Fruit fly (Drosophila melanogaster) whole organism, embryonic: ENCODE results near the gene Kat60.
A peak's percentile ranks its signal among the peaks of the same experiment; 100 is the strongest.

Experiments
- BEAF-32 ChIP-seq: fragments of 200-800 bp; sonication (Bioruptor generic); optimal IDR thresholded peaks from 3 replicates; lab custom pipeline; 2017; ENCODE audit warnings: missing biosample characterization, missing genetic modification characterization, mild to moderate bottlenecking, moderate library complexity, missing genetic modification reagents
- CG13775 ChIP-seq: fragments of 200-800 bp; sonication (Bioruptor generic); optimal IDR thresholded peaks from 3 replicates; lab custom pipeline; 2017; ENCODE audit warnings: missing biosample characterization, mild to moderate bottlenecking, missing genetic modification characterization
- CG14014 ChIP-seq: fragments of 200-800 bp; sonication (Bioruptor generic); IDR thresholded peaks from 2 replicates; pipeline ENCODE4 v1.3.6; 2022; ENCODE audit warnings: missing biosample characterization, missing genetic modification characterization
- CG14050 ChIP-seq: fragments of 200-800 bp; sonication (Bioruptor generic); IDR thresholded peaks from 3 replicates; pipeline ENCODE4 v1.3.6; 2022; ENCODE audit warnings: missing biosample characterization, missing genetic modification characterization
- CG16779 ChIP-seq: fragments of 200-800 bp; sonication (Bioruptor generic); IDR thresholded peaks from 2 replicates; pipeline ENCODE4 v1.3.6; 2022; ENCODE audit warnings: missing biosample characterization, missing genetic modification characterization
- CG17802 ChIP-seq: fragments of 200-800 bp; sonication (Bioruptor generic); optimal IDR thresholded peaks from 2 replicates; lab custom pipeline; 2018; ENCODE audit warnings: missing biosample characterization, mild to moderate bottlenecking, missing genetic modification characterization, moderate library complexity
- CG18764 ChIP-seq: fragments of 200-800 bp; sonication (Bioruptor generic); optimal IDR thresholded peaks from 3 replicates; lab custom pipeline; 2016; ENCODE audit warnings: missing biosample characterization, missing genetic modification characterization
- CG2199 ChIP-seq: fragments of 200-800 bp; sonication (Bioruptor generic); IDR thresholded peaks from 3 replicates; pipeline ENCODE4 v1.3.6; 2022; ENCODE audit warnings: missing biosample characterization, missing genetic modification characterization
- CG30020 ChIP-seq: fragments of 200-800 bp; optimal IDR thresholded peaks from 2 replicates; lab custom pipeline; 2019; ENCODE audit warnings: missing biosample characterization, mild to moderate bottlenecking, missing genetic modification characterization, moderate library complexity
- CG3838 ChIP-seq: fragments of 200-800 bp; sonication (Bioruptor generic); optimal IDR thresholded peaks from 3 replicates; lab custom pipeline; 2016; ENCODE audit warnings: missing biosample characterization, missing genetic modification characterization
- CG3995 ChIP-seq: fragments of 200-800 bp; sonication (Bioruptor generic); optimal IDR thresholded peaks from 3 replicates; lab custom pipeline; 2016; ENCODE audit warnings: missing biosample characterization, missing genetic modification characterization
- CG5953 ChIP-seq: fragments of 200-800 bp; sonication (Bioruptor generic); IDR thresholded peaks from 2 replicates; pipeline ENCODE4 v1.3.6; 2022; ENCODE audit warnings: missing biosample characterization, missing genetic modification characterization
- CG6791 ChIP-seq: fragments of 200-800 bp; sonication (Bioruptor generic); IDR thresholded peaks from 3 replicates; pipeline ENCODE4 v1.3.6; 2022; ENCODE audit warnings: missing biosample characterization, missing genetic modification characterization; ENCODE audit not compliant: partially characterized antibody
- CG7357 ChIP-seq: fragments of 200-800 bp; sonication (Bioruptor generic); IDR thresholded peaks from 3 replicates; pipeline ENCODE4 v1.3.6; 2022; ENCODE audit warnings: missing biosample characterization, missing genetic modification characterization
- CG7745 ChIP-seq: fragments of 200-800 bp; sonication (Bioruptor generic); optimal IDR thresholded peaks from 2 replicates; lab custom pipeline; 2018; ENCODE audit warnings: missing biosample characterization, mild to moderate bottlenecking, missing genetic modification characterization, moderate library complexity
- D19B ChIP-seq: fragments of 200-800 bp; sonication (Bioruptor generic); optimal IDR thresholded peaks from 2 replicates; lab custom pipeline; 2017; ENCODE audit warnings: missing biosample characterization, mild to moderate bottlenecking, missing genetic modification characterization
- Dfd ChIP-seq, 2 experiments: fragments of >200 bp; optimal IDR thresholded peaks; 2 replicates each; lab custom pipeline; 2017; ENCODE audit warnings: missing biosample characterization in 2 of 2, missing genetic modification characterization in 2 of 2
- Dp ChIP-seq: fragments of 200-800 bp; sonication (Bioruptor generic); optimal IDR thresholded peaks from 2 replicates; lab custom pipeline; 2018; ENCODE audit warnings: missing biosample characterization, mild to moderate bottlenecking, missing genetic modification characterization, moderate library complexity
- Drgx ChIP-seq: fragments of 200-800 bp; sonication (Bioruptor generic); IDR thresholded peaks from 2 replicates; pipeline ENCODE4 v1.3.6; 2022; ENCODE audit warnings: missing biosample characterization, missing genetic modification characterization
- Eip74EF ChIP-seq, 2 experiments: fragments of 200-800 bp in 1 of 2; fragments of >200 bp in 1 of 2; sonication (Bioruptor generic) in 1 of 2; optimal IDR thresholded peaks; 2 replicates each; lab custom pipeline; 2017 to 2019; ENCODE audit warnings: missing biosample characterization in 2 of 2, missing genetic modification characterization in 2 of 2, mild to moderate bottlenecking in 1 of 2, moderate library complexity in 1 of 2
- Elba2 ChIP-seq: fragments of 200-800 bp; sonication (Bioruptor generic); optimal IDR thresholded peaks from 3 replicates; lab custom pipeline; 2016; ENCODE audit warnings: missing biosample characterization, missing genetic modification characterization
- H2.0 ChIP-seq: fragments of 200-800 bp; sonication (Bioruptor generic); IDR thresholded peaks from 2 replicates; pipeline ENCODE4 v1.3.6; 2022; ENCODE audit warnings: missing biosample characterization, missing genetic modification characterization
- HLH3B ChIP-seq: fragments of 200-800 bp; sonication (Bioruptor generic); IDR thresholded peaks from 2 replicates; pipeline ENCODE4 v1.3.6; 2022; ENCODE audit warnings: missing biosample characterization, missing genetic modification characterization
- HmgZ ChIP-seq: fragments of 200-800 bp; sonication (Bioruptor generic); optimal IDR thresholded peaks from 2 replicates; lab custom pipeline; 2018; ENCODE audit warnings: missing biosample characterization, mild to moderate bottlenecking, missing genetic modification characterization
- MESR4 ChIP-seq: fragments of 200-800 bp; sonication (Bioruptor generic); optimal IDR thresholded peaks from 2 replicates; lab custom pipeline; 2018; ENCODE audit warnings: missing biosample characterization, mild to moderate bottlenecking, missing genetic modification characterization, moderate library complexity
- Myb ChIP-seq: fragments of 200-800 bp; sonication (Bioruptor generic); optimal IDR thresholded peaks from 2 replicates; lab custom pipeline; 2016; ENCODE audit warnings: missing biosample characterization, missing genetic modification characterization
- Six4 ChIP-seq: fragments of 200-800 bp; sonication (Bioruptor generic); optimal IDR thresholded peaks from 2 replicates; lab custom pipeline; 2016; ENCODE audit warnings: missing biosample characterization, missing genetic modification characterization
- Sox100B ChIP-seq: fragments of 200-800 bp; sonication (Bioruptor generic); optimal IDR thresholded peaks from 3 replicates; lab custom pipeline; 2018; ENCODE audit warnings: missing biosample characterization, mild to moderate bottlenecking, missing genetic modification characterization
- Vsx1 ChIP-seq: fragments of 200-800 bp; sonication (Bioruptor generic); optimal IDR thresholded peaks from 2 replicates; lab custom pipeline; 2017; ENCODE audit warnings: missing biosample characterization, mild to moderate bottlenecking, missing genetic modification characterization, missing genetic modification reagents
- abd-A ChIP-seq: fragments of 200-800 bp; sonication (Bioruptor generic); optimal IDR thresholded peaks from 3 replicates; lab custom pipeline; 2019; ENCODE audit warnings: missing biosample characterization, mild to moderate bottlenecking, missing genetic modification characterization, moderate library complexity
- bbx ChIP-seq: fragments of 200-800 bp; sonication (Bioruptor generic); IDR thresholded peaks from 2 replicates; pipeline ENCODE4 v1.3.6; 2022; ENCODE audit warnings: missing biosample characterization, missing genetic modification characterization; ENCODE audit not compliant: partially characterized antibody
- da ChIP-seq: fragments of 200-800 bp; sonication (Bioruptor generic); optimal IDR thresholded peaks from 2 replicates; lab custom pipeline; 2016; ENCODE audit warnings: missing biosample characterization, missing genetic modification characterization
- exex ChIP-seq: fragments of 200-800 bp; sonication (Bioruptor generic); optimal IDR thresholded peaks from 4 replicates; lab custom pipeline; 2018; ENCODE audit warnings: missing biosample characterization, mild to moderate bottlenecking, missing genetic modification characterization, moderate library complexity
- gfzf ChIP-seq: fragments of 200-800 bp; sonication (Bioruptor generic); optimal IDR thresholded peaks from 2 replicates; lab custom pipeline; 2016; ENCODE audit warnings: missing biosample characterization, mild to moderate bottlenecking, missing genetic modification characterization, moderate library complexity
- grn ChIP-seq: fragments of 200-800 bp; sonication (Bioruptor generic); optimal IDR thresholded peaks from 3 replicates; lab custom pipeline; 2017; ENCODE audit warnings: missing biosample characterization, missing genetic modification characterization
- hbn ChIP-seq: fragments of 200-800 bp; sonication (Bioruptor generic); IDR thresholded peaks from 2 replicates; pipeline ENCODE4 v1.3.6; 2022; ENCODE audit warnings: missing biosample characterization, missing genetic modification characterization; ENCODE audit not compliant: partially characterized antibody
- knrl ChIP-seq: fragments of 200-800 bp; sonication (Bioruptor generic); IDR thresholded peaks from 3 replicates; pipeline ENCODE4 v1.3.6; 2022; ENCODE audit warnings: missing biosample characterization, missing genetic modification characterization; ENCODE audit not compliant: partially characterized antibody
- mirr ChIP-seq: fragments of 200-800 bp; sonication (Bioruptor generic); optimal IDR thresholded peaks from 3 replicates; lab custom pipeline; 2018; ENCODE audit warnings: missing biosample characterization, mild to moderate bottlenecking, missing genetic modification characterization
- mld ChIP-seq: fragments of 200-800 bp; sonication (Bioruptor generic); IDR thresholded peaks from 3 replicates; pipeline ENCODE4 v1.3.6; 2022; ENCODE audit warnings: missing biosample characterization, missing genetic modification characterization; ENCODE audit not compliant: partially characterized antibody
- prd ChIP-seq, 3 experiments: fragments of >200 bp in 2 of 3; fragments of 200-800 bp in 1 of 3; sonication (Bioruptor generic) in 1 of 3; optimal IDR thresholded peaks in 2 of 3; IDR thresholded peaks in 1 of 3; 2 replicates in 2 of 3; 3 replicates in 1 of 3; pipeline versions ENCODE4 v1.3.6 to Lab custom; 2017 to 2022; ENCODE audit warnings: missing biosample characterization in 1 of 3, missing genetic modification characterization in 1 of 3
- pzg ChIP-seq: fragments of 200-800 bp; sonication (Bioruptor generic); optimal IDR thresholded peaks from 3 replicates; lab custom pipeline; 2018; ENCODE audit warnings: missing biosample characterization, mild to moderate bottlenecking, missing genetic modification characterization, moderate library complexity
- repo ChIP-seq: fragments of 200-800 bp; sonication (Bioruptor generic); optimal IDR thresholded peaks from 2 replicates; lab custom pipeline; 2016; ENCODE audit warnings: missing biosample characterization, missing genetic modification characterization
- salm ChIP-seq: fragments of 200-800 bp; sonication (Bioruptor generic); optimal IDR thresholded peaks from 2 replicates; lab custom pipeline; 2018; ENCODE audit warnings: missing biosample characterization, mild to moderate bottlenecking, missing genetic modification characterization
- sob ChIP-seq: fragments of 200-800 bp; sonication (Bioruptor generic); IDR thresholded peaks from 2 replicates; pipeline ENCODE4 v1.3.6; 2022; ENCODE audit warnings: missing biosample characterization, missing genetic modification characterization
- ssp ChIP-seq: fragments of 200-800 bp; sonication (Bioruptor generic); IDR thresholded peaks from 2 replicates; pipeline ENCODE4 v1.3.6; 2022; ENCODE audit warnings: missing biosample characterization, missing genetic modification characterization
- sug ChIP-seq: fragments of 200-800 bp; optimal IDR thresholded peaks from 2 replicates; lab custom pipeline; 2019; ENCODE audit warnings: missing biosample characterization, mild to moderate bottlenecking, missing genetic modification characterization, moderate library complexity
- unpg ChIP-seq: fragments of 200-800 bp; sonication (Bioruptor generic); optimal IDR thresholded peaks from 3 replicates; lab custom pipeline; 2018; ENCODE audit warnings: missing biosample characterization, mild to moderate bottlenecking, missing genetic modification characterization, moderate library complexity
- vvl ChIP-seq: fragments of 200-800 bp; sonication (Bioruptor generic); IDR thresholded peaks from 2 replicates; pipeline ENCODE4 v1.3.6; 2022; ENCODE audit warnings: missing biosample characterization, missing genetic modification characterization
- wek ChIP-seq: fragments of 200-800 bp; sonication (Bioruptor generic); optimal IDR thresholded peaks from 3 replicates; lab custom pipeline; 2018; ENCODE audit warnings: missing biosample characterization, mild to moderate bottlenecking, missing genetic modification characterization, moderate library complexity
- zen2 ChIP-seq: fragments of 200-800 bp; sonication (Bioruptor generic); IDR thresholded peaks from 3 replicates; pipeline ENCODE4 v1.3.6; 2022; ENCODE audit warnings: missing biosample characterization, missing genetic modification characterization; ENCODE audit not compliant: partially characterized antibody

Kat60 gene

DNA sequence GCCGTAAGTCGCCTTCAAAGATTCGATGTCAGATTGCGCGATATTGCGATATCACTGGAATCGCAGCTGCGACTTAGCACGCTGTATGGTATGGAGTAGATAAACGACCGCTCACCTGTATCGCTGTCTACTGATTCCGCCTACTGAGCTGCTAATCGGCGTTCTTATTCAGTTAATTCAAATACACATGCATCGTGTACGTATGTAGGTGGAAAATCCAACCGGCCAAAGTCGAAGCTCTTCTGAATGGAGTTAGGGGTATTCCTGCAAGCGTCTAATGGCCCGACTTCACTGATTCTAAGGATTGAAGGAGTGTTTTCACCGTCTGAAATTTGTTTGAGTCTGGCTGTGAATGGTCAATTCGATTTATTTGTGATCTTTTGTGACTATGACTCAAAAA is 8.9 kb downstream of the Kat60 start, which contains the start of gene CG2604 (continued):
- no peak for TF ChIP-seq knrl
- TF ChIP-seq CG16779 (GFP tag; lab: Robert Waterston, UW) = no peak
- TF ChIP-seq mld (GFP tag; lab: Robert Waterston, UW) = no peak
- no peak for TF ChIP-seq unpg
- TF ChIP-seq Drgx (GFP tag; lab: Robert Waterston, UW) = peak; percentile 50
- peak; percentile 49 for TF ChIP-seq exex (tag; lab: Kevin White, UChicago)
- peak; percentile 82 for TF ChIP-seq grn (GFP tag; lab: Kevin White, UChicago)
- no peak for TF ChIP-seq CG14014 (GFP tag; lab: Robert Waterston, UW)
- TF ChIP-seq Dfd (GFP tag; optimal IDR thresholded peaks at IDR 0.05; lab: Kevin White, UChicago) = peak in 1 of 2 experiments; percentile 28
- peak; percentile 45 for TF ChIP-seq pzg (GFP tag; lab: Kevin White, UChicago)
- peak; percentile 31 for TF ChIP-seq mirr
- peak; percentile 55 for TF ChIP-seq CG17802 (tag; lab: Kevin White, UChicago)
- TF ChIP-seq H2.0 (GFP tag; lab: Robert Waterston, UW) = no peak
- peak; percentile 94 for TF ChIP-seq ssp
- TF ChIP-seq CG30020 (tag; lab: Kevin White, UChicago) = peak; percentile 79
- peak; percentile 23 for TF ChIP-seq sug (tag; lab: Kevin White, UChicago)
- peak; percentile 10 for TF ChIP-seq HmgZ
- TF ChIP-seq CG7357 (GFP tag; lab: Robert Waterston, UW) = peak; percentile 92
- no peak for TF ChIP-seq da
- TF ChIP-seq Elba2 (GFP tag; lab: Kevin White, UChicago) = peak; percentile 50
- 0 out of 2 replicates have a peak, but pooled peaks have one; percentile 13 for TF ChIP-seq sob (GFP tag; lab: Robert Waterston, UW)
- TF ChIP-seq Six4 (GFP tag; lab: Kevin White, UChicago) = no peak
- TF ChIP-seq Eip74EF (GFP tag; optimal IDR thresholded peaks at IDR 0.05; lab: Kevin White, UChicago) = peak in 1 of 2 experiments; percentile 57
- TF ChIP-seq BEAF-32 (GFP tag; lab: Kevin White, UChicago) = peak; percentile 2
- TF ChIP-seq gfzf (GFP tag; lab: Kevin White, UChicago) = peak; percentile 31
- 0 out of 3 replicates have a peak, but pooled peaks have one; percentile 28 for TF ChIP-seq CG2199
- no peak for TF ChIP-seq Vsx1 (GFP tag; lab: Kevin White, UChicago)
- TF ChIP-seq CG5953 = no peak
- TF ChIP-seq wek (GFP tag; lab: Kevin White, UChicago) = peak; percentile 87
- TF ChIP-seq Myb (GFP tag; lab: Kevin White, UChicago) = peak; percentile 23
- TF ChIP-seq, all 482 proteins: peak for 31

DNA sequence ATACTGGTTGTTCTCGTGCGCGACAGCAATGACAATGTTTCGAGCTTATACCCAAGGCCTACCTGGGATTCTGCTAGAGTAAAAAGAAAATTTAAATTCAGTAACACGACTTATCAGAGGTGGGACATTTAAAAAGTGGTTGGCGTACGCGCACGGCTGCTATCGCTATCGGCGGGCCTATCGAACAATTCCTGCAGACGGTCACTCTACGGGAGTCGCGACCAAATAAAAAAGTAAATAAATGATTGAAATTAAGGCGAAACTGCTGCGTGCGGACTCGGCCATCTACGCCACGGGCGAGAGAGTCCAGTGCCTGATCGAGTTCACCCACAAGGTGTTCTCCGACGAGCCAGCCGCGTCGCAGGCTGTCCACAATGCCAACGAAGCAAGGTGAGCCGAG is 12.5 kb downstream of the Kat60 start, which contains the start of the genes Prosbeta2R2 and CG1116:
TSS of gene Prosbeta2R2 (minus strand) at position 63 of the 400 bp plus-strand sequence.
TSS of gene CG1116 (plus strand) at position 192 of the 400 bp plus-strand sequence.
- TF ChIP-seq repo (GFP tag; lab: Kevin White, UChicago) = no peak
- TF ChIP-seq CG14050 (GFP tag; lab: Robert Waterston, UW) = no peak
- TF ChIP-seq salm (tag; lab: Kevin White, UChicago) = no peak
- TF ChIP-seq MESR4 = peak; percentile 78
- peak; percentile 95 for TF ChIP-seq Dp (GFP tag; lab: Kevin White, UChicago)
- no peak for TF ChIP-seq D19B (GFP tag; lab: Kevin White, UChicago)
- no peak for TF ChIP-seq prd (optimal IDR thresholded peaks at IDR 0.05; lab: Kevin White, UChicago)
- TF ChIP-seq prd (GFP tag; IDR thresholded peaks at IDR 0.05; lab: Robert Waterston, UW) = no peak
- no peak for TF ChIP-seq CG7745 (tag; lab: Kevin White, UChicago)
- TF ChIP-seq CG3838 (GFP tag; lab: Kevin White, UChicago) = no peak
- no peak for TF ChIP-seq Sox100B (GFP tag; lab: Kevin White, UChicago)
- TF ChIP-seq CG18764 (GFP tag; lab: Kevin White, UChicago) = no peak
- peak; percentile 73 for TF ChIP-seq bbx (GFP tag; lab: Robert Waterston, UW)
- TF ChIP-seq HLH3B = no peak
- TF ChIP-seq zen2 (GFP tag; lab: Robert Waterston, UW) = no peak; the same call in 2 of the 3 replicates
- no peak for TF ChIP-seq abd-A
- peak; percentile 30; the same call in 1 of the 2 replicates for TF ChIP-seq hbn
- peak; percentile 44; the same call in 1 of the 3 replicates for TF ChIP-seq CG6791
- peak; percentile 4 for TF ChIP-seq CG3995 (GFP tag; lab: Kevin White, UChicago)
- TF ChIP-seq BEAF-32 (GFP tag; lab: Kevin White, UChicago) = peak; percentile 63
- TF ChIP-seq CG13775 = no peak
- 0 out of 2 replicates have a peak, but pooled peaks have one; percentile 12 for TF ChIP-seq vvl (GFP tag; lab: Robert Waterston, UW)
